Worm (Caenorhabditis elegans) whole organism, late embryonic: ENCODE results near the gene C28D4.4.

Experiments used
- T23F11.4 ChIP-seq: fragments of 200-800 bp; sonication (Bioruptor generic); optimal IDR thresholded peaks from 2 replicates; lab custom pipeline; 2018; ENCODE audit warnings: mild to moderate bottlenecking, missing genetic modification characterization, missing compliant biosample characterization
- elt-2 ChIP-seq: sonication (generic microtip); optimal IDR thresholded peaks from 2 replicates; lab custom pipeline; 2016; ENCODE audit warnings: missing genetic modification reagents, missing genetic modification characterization, missing compliant biosample characterization
- hlh-8 ChIP-seq: sonication (generic microtip); optimal IDR thresholded peaks from 2 replicates; lab custom pipeline; 2016; ENCODE audit warnings: missing genotype, missing genetic modification characterization, missing compliant biosample characterization

- TF ChIP-seq elt-2 (tag; lab: Kevin White, UChicago): no peak
- no peak for TF ChIP-seq T23F11.4 (GFP tag; lab: Kevin White, UChicago)
- no peak for TF ChIP-seq hlh-8
These were observed 3.5 kb upstream of the C28D4.4 start, which contains the start of gene C28D4.8 for ce11 chrIV:9748342-9748741.
